Fruit fly (Drosophila melanogaster): ENCODE measurements around the gene RanBP3.

The RanBP3 gene

DNA sequence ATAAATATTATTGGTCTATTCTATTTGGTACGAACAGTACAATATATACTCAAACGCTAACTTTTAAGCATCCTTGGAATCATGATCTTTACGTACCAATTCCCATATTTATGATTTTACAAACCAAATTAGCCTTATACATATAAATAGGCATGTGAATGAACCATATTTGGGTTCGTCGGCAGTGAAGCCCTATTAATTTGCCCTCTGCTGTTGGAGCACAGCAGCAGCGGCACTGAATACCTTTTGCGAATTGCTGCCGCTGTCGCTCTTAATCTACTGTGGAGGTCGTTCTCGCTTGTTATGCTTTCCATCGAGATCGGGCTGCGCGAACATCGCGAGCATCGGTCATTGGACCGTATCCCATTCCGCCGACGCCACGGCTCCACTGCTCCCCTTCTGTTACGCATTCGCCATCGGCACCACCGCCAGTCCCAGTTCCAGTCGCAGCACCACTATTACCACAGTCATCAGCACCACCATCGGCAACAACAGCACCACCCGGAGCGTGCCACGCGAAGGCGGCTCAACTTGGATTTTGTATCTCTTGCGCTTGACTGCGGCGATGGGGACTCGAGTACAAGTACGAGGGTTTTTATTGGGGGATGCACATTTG is 35.9 kb upstream of the RanBP3 start (continued):
- TF ChIP-seq CG10274 (GFP tag; optimal IDR thresholded peaks at IDR 0.05) (no peak), CG31441 (GFP tag; IDR thresholded peaks at IDR 0.05) (peak; percentile 32; the same call in 1 of the 2 replicates), ase (GFP tag; IDR thresholded peaks at IDR 0.05) (no peak), usp (GFP tag; optimal IDR thresholded peaks at IDR 0.05) (no peak), CoRest (tag; optimal IDR thresholded peaks at IDR 0.05) (peak; percentile 16), CG2202 (tag; optimal IDR thresholded peaks at IDR 0.05) (no peak), CG5953 (GFP tag; IDR thresholded peaks at IDR 0.05) (no peak), CG2129 (GFP tag; IDR thresholded peaks at IDR 0.05; ENCODE audit: partially characterized antibody) (no peak), CG1233 (GFP tag; optimal IDR thresholded peaks at IDR 0.05) (no peak), CG7987 (GFP tag; optimal IDR thresholded peaks at IDR 0.05) (no peak), fu2 (GFP tag; optimal IDR thresholded peaks at IDR 0.05) (no peak), croc (GFP tag; conservative IDR thresholded peaks at IDR 0.05) (no peak), CG3995 (GFP tag; optimal IDR thresholded peaks at IDR 0.05) (no peak), Dp (GFP tag; optimal IDR thresholded peaks at IDR 0.05) (no peak), slbo (GFP tag; IDR thresholded peaks at IDR 0.05) (no peak), repo (GFP tag; optimal IDR thresholded peaks at IDR 0.05) (no peak), wek (GFP tag; optimal IDR thresholded peaks at IDR 0.05) (no peak), CG2199 (GFP tag; IDR thresholded peaks at IDR 0.05) (no peak), CG7745 (tag; optimal IDR thresholded peaks at IDR 0.05) (no peak), CG9727 (GFP tag; optimal IDR thresholded peaks at IDR 0.05) (no peak), ken (GFP tag; IDR thresholded peaks at IDR 0.05) (0 out of 3 replicates have a peak, but pooled peaks have one; percentile 4), MESR4 (GFP tag; optimal IDR thresholded peaks at IDR 0.05) (no peak), MBD-R2 (GFP tag; IDR thresholded peaks at IDR 0.05) (0 out of 2 replicates have a peak, but pooled peaks have one; percentile 5), abd-A (tag; optimal IDR thresholded peaks at IDR 0.05) (no peak), pita (GFP tag; optimal IDR thresholded peaks at IDR 0.05) (no peak), sna (GFP tag; IDR thresholded peaks at IDR 0.05; ENCODE audit: partially characterized antibody) (no peak), CG14667 (GFP tag; IDR thresholded peaks at IDR 0.05) (no peak), CG12659 (GFP tag; optimal IDR thresholded peaks at IDR 0.05) (no peak), HLH3B (GFP tag; IDR thresholded peaks at IDR 0.05) (peak; percentile 16; the same call in 1 of the 2 replicates), al (GFP tag; IDR thresholded peaks at IDR 0.05) (no peak), CG4424 (GFP tag; optimal IDR thresholded peaks at IDR 0.05) (no peak), CG33557 (GFP tag; optimal IDR thresholded peaks at IDR 0.05) (no peak), lilli (GFP tag; optimal IDR thresholded peaks at IDR 0.05) (peak; percentile 14), gsb (GFP tag; IDR thresholded peaks at IDR 0.05) (no peak), Hr39 (optimal IDR thresholded peaks at IDR 0.05) (no peak), sens (GFP tag) (peak; percentile 65), dmrt11E (tag; optimal IDR thresholded peaks at IDR 0.05) (peak; percentile 12), BEAF-32 (GFP tag; optimal IDR thresholded peaks at IDR 0.05) (no peak), CG13894 (tag; optimal IDR thresholded peaks at IDR 0.05) (no peak), Xrp1 (GFP tag; IDR thresholded peaks at IDR 0.05) (peak; percentile 4; the same call in 1 of the 2 replicates), Oaz (GFP tag; IDR thresholded peaks at IDR 0.05) (no peak), az2 (GFP tag; optimal IDR thresholded peaks at IDR 0.05) (no peak), Vsx1 (GFP tag; optimal IDR thresholded peaks at IDR 0.05) (no peak), psq (GFP tag; optimal IDR thresholded peaks at IDR 0.05) (no peak), wdn (GFP tag; IDR thresholded peaks at IDR 0.05) (peak; percentile 34; the same call in 1 of the 2 replicates), run (tag; optimal IDR thresholded peaks at IDR 0.05) (no peak), jumu (GFP tag; optimal IDR thresholded peaks at IDR 0.05) (no peak), C15 (GFP tag; IDR thresholded peaks at IDR 0.05) (no peak), ewg (GFP tag; optimal IDR thresholded peaks at IDR 0.05) (no peak), NfI (GFP tag; optimal IDR thresholded peaks at IDR 0.05) (no peak), CG6813 (GFP tag; optimal IDR thresholded peaks at IDR 0.05) (no peak)
